Worm (Caenorhabditis elegans) whole organism, late embryonic: ENCODE results near the gene sri-20.

ENCODE experiments used
- hlh-30 ChIP-seq: sonication (generic microtip); optimal IDR thresholded peaks from 2 replicates; lab custom pipeline; 2017; ENCODE audit warnings: antibody characterized with exemption, missing genetic modification characterization, missing compliant biosample characterization; ENCODE audit not compliant: insufficient read depth
- sox-4 ChIP-seq: sonication (generic microtip); optimal IDR thresholded peaks from 2 replicates; lab custom pipeline; 2017; ENCODE audit warnings: mild to moderate bottlenecking, missing genetic modification characterization, inconsistent platforms, missing compliant biosample characterization
- unc-55 ChIP-seq: sonication (generic microtip); optimal IDR thresholded peaks from 2 replicates; lab custom pipeline; 2017; ENCODE audit warnings: missing biosample characterization, missing genetic modification reagents, missing genetic modification characterization

- TF ChIP-seq unc-55 (GFP tag; lab: Kevin White, UChicago) (no peak), hlh-30 (tag; lab: Kevin White, UChicago) (no peak), sox-4 (tag; lab: Kevin White, UChicago) (no peak)
These were observed 19.1 kb downstream of the sri-20 start for ce11 chrV:10387412-10387811.
